Worm (Caenorhabditis elegans) whole organism, L2 larva: Measurements from ENCODE around the gene ilys-1.

Experiments
- F13H6.1 ChIP-seq: sonication (generic microtip); optimal IDR thresholded peaks from 2 replicates; lab custom pipeline; 2016; ENCODE audit warnings: missing genetic modification characterization, missing compliant biosample characterization
- dmd-4 ChIP-seq: sonication (generic microtip); optimal IDR thresholded peaks from 2 replicates; lab custom pipeline; 2017; ENCODE audit warnings: missing biosample characterization, missing genetic modification characterization
- egl-27 ChIP-seq: sonication (generic microtip); optimal IDR thresholded peaks from 3 replicates; lab custom pipeline; 2017; ENCODE audit warnings: missing biosample characterization, missing genetic modification reagents, missing genetic modification characterization
- nhr-23 ChIP-seq: fragments of 150-350 bp; optimal IDR thresholded peaks from 2 replicates; lab custom pipeline; 2014; ENCODE audit warnings: missing biosample characterization, missing genetic modification reagents, missing genetic modification characterization
- nhr-77 ChIP-seq: fragments of 150-350 bp; optimal IDR thresholded peaks from 2 replicates; lab custom pipeline; 2014; ENCODE audit warnings: missing biosample characterization, missing genetic modification characterization
- unc-62 ChIP-seq: fragments of 150-350 bp; optimal IDR thresholded peaks from 2 replicates; lab custom pipeline; 2014; ENCODE audit warnings: missing biosample characterization, missing genetic modification reagents, missing genetic modification characterization
- ztf-11 ChIP-seq: sonication (generic microtip); optimal IDR thresholded peaks from 2 replicates; lab custom pipeline; 2017; ENCODE audit warnings: missing biosample characterization, missing genetic modification characterization

DNA sequence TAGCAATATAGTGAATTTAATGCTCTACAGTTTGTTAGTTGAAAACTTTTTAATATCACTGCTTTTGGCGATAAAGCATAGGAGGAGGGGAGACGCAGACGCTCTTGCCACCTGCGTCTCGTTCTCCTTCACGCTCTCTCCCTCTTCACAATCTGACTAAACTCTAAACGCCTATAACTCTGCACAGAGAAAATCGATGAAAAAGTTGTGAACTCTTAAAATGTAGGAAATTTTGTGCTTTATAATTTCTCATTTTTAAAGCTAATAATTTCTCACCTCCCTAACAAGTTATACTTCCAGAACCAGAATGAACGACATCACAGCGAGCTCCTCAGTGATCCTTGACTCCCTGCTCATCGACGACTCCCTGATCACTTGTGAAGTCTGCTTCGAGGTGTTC lies 37.5 kb upstream of the ilys-1 start, which contains the start of gene C45G7.4:
- TF ChIP-seq ztf-11 (tag; lab: Kevin White, UChicago) (no peak), F13H6.1 (tag; lab: Kevin White, UChicago) (no peak), unc-62 (no peak), nhr-77 (tag; lab: Kevin White, UChicago) (no peak), egl-27 (no peak), dmd-4 (tag; lab: Kevin White, UChicago) (no peak), nhr-23 (tag; lab: Kevin White, UChicago) (no peak)
